Worm (Caenorhabditis elegans): ENCODE measurements around the gene oef-1.
A peak's percentile ranks its signal among the peaks of the same experiment; 100 is the strongest.

oef-1 gene

DNA sequence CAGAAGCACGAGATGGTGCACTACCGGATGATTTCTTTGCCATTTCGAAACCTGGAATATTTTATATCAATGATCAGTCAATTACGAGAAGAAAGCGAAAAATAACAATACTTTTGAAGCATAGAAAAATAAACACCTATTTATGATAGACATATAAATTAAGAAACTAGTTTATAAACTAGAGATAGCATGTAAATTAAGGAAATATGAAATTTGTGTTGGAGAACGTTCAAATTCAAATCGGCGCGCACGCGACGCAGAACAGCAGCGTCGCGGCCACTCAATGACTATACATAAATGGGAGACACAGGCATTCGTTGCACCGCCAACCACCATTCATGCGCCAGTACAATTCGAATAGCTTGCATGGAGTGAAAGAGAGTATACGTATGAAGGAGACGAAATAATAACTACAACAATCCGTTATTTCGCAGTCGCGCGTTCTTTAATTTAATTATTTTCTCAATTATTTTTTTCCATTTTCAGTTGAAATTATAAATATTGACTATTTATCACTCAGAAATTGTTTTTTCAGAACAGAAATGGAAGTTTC, 31.9 kb downstream of the oef-1 start, which contains the start of the genes cec-5 and nol-10:
cec-5 (minus strand) TSS at position 51 of the 553 bp plus-strand sequence.
nol-10 (plus strand) TSS at position 536 of the 553 bp plus-strand sequence.
- TF ChIP-seq let-607 (tag; optimal IDR thresholded peaks at IDR 0.05) = peak in 1 of 2 experiments; percentile 41
- peak; percentile 31 to 77 (median 46) for TF ChIP-seq lin-35 (GFP tag; optimal IDR thresholded peaks at IDR 0.05)
- no peak for TF ChIP-seq let-526 (GFP tag; IDR thresholded peaks at IDR 0.05)
- no peak for TF ChIP-seq hlh-26 (GFP tag; conservative IDR thresholded peaks at IDR 0.05)
- no peak for TF ChIP-seq Y53F4B.3 (GFP tag; IDR thresholded peaks at IDR 0.05)
- no peak for TF ChIP-seq sea-2 (GFP tag; IDR thresholded peaks at IDR 0.05)
- TF ChIP-seq ama-1 (optimal IDR thresholded peaks at IDR 0.05) = no peak
- no peak for TF ChIP-seq ama-1 (GFP tag; optimal IDR thresholded peaks at IDR 0.05)
- TF ChIP-seq tbx-9 (tag; optimal IDR thresholded peaks at IDR 0.05; ENCODE audit: borderline replicate concordance) = no peak
- peak; percentile 36 for TF ChIP-seq K12H6.12 (tag; optimal IDR thresholded peaks at IDR 0.05)
- TF ChIP-seq C06A6.2 (GFP tag; conservative IDR thresholded peaks at IDR 0.05) = no peak
- no peak for TF ChIP-seq rpc-1 (optimal IDR thresholded peaks at IDR 0.05)
- peak; percentile 0 for TF ChIP-seq rpc-1 (tag; optimal IDR thresholded peaks at IDR 0.05)
- no peak for TF ChIP-seq zfh-2 (GFP tag; conservative IDR thresholded peaks at IDR 0.05)
- TF ChIP-seq pha-4 (tag; optimal IDR thresholded peaks at IDR 0.05) = no peak
- TF ChIP-seq athp-1 (tag; optimal IDR thresholded peaks at IDR 0.05) = peak; percentile 46
- no peak for TF ChIP-seq chd-7 (tag; optimal IDR thresholded peaks at IDR 0.05)
- TF ChIP-seq tbp1 (GFP tag; optimal IDR thresholded peaks at IDR 0.05) = peak; percentile 74
- peak; percentile 73 for TF ChIP-seq tlf-1 (GFP tag; optimal IDR thresholded peaks at IDR 0.05)
- TF ChIP-seq ceh-27 (GFP tag; optimal IDR thresholded peaks at IDR 0.05) = peak; percentile 90
- no peak for TF ChIP-seq ztf-22 (GFP tag; optimal IDR thresholded peaks at IDR 0.05)
- TF ChIP-seq madf-6 (GFP tag; IDR thresholded peaks at IDR 0.05) = peak; percentile 82
- TF ChIP-seq xnd-1 (tag; optimal IDR thresholded peaks at IDR 0.05) = no peak
- TF ChIP-seq dox-1 (GFP tag; IDR thresholded peaks at IDR 0.05) = no peak; the same call in 1 of the 2 replicates
- TF ChIP-seq nfya-2 (GFP tag; IDR thresholded peaks at IDR 0.05) = no peak
- no peak for TF ChIP-seq ztf-6 (GFP tag; IDR thresholded peaks at IDR 0.05)
- TF ChIP-seq attf-3 (GFP tag; conservative IDR thresholded peaks at IDR 0.05) = peak; percentile 96
- no peak for TF ChIP-seq lag-1 (GFP tag; IDR thresholded peaks at IDR 0.05)
- TF ChIP-seq Y67H2A.10 (GFP tag; conservative IDR thresholded peaks at IDR 0.05) = no peak
- no peak for TF ChIP-seq nhr-90 (tag; optimal IDR thresholded peaks at IDR 0.05)
- TF ChIP-seq F49E8.2 (tag; optimal IDR thresholded peaks at IDR 0.05; ENCODE audit: insufficient read depth) = peak; percentile 92
- TF ChIP-seq efl-1 (GFP tag; optimal IDR thresholded peaks at IDR 0.05) = peak; percentile 81
- no peak for TF ChIP-seq ceh-79 (tag; optimal IDR thresholded peaks at IDR 0.05)
- TF ChIP-seq ztf-3 (GFP tag; optimal IDR thresholded peaks at IDR 0.05) = no peak
- no peak for TF ChIP-seq egl-18 (GFP tag; IDR thresholded peaks at IDR 0.05)
- TF ChIP-seq lir-1 (GFP tag; conservative IDR thresholded peaks at IDR 0.05) = peak; percentile 71
- TF ChIP-seq dpl-1 (GFP tag; optimal IDR thresholded peaks at IDR 0.05) = peak; percentile 77
- peak; percentile 77 for TF ChIP-seq snpc-4 (GFP tag; optimal IDR thresholded peaks at IDR 0.05)
- peak; percentile 76 to 89 (median 79) for TF ChIP-seq snpc-4 (tag; optimal IDR thresholded peaks at IDR 0.05)
- no peak for TF ChIP-seq bed-1 (GFP tag; IDR thresholded peaks at IDR 0.05)
- TF ChIP-seq ztf-25 (GFP tag; IDR thresholded peaks at IDR 0.05) = no peak
- TF ChIP-seq B0261.1 (tag; optimal IDR thresholded peaks at IDR 0.05) = peak; percentile 9
- TF ChIP-seq B0035.1 (tag; optimal IDR thresholded peaks at IDR 0.05) = no peak
- no peak for TF ChIP-seq bed-2 (GFP tag; IDR thresholded peaks at IDR 0.05)
- no peak for TF ChIP-seq mes-4 (tag; optimal IDR thresholded peaks at IDR 0.05)
- TF ChIP-seq fkh-3 (tag; optimal IDR thresholded peaks at IDR 0.05) = no peak
- no peak for TF ChIP-seq hmg-20 (GFP tag; IDR thresholded peaks at IDR 0.05)
- no peak for TF ChIP-seq F39B2.1 (GFP tag; IDR thresholded peaks at IDR 0.05)
- no peak for TF ChIP-seq lin-26 (GFP tag; IDR thresholded peaks at IDR 0.05)
- no peak for TF ChIP-seq sptf-2 (GFP tag; optimal IDR thresholded peaks at IDR 0.05)

Data from whole organism, young adult.